Worm (Caenorhabditis elegans) whole organism, L4 larva: Measurements from ENCODE around the gene lrch-1.

Experiments
- F26F4.8 ChIP-seq: fragments of 200-800 bp; sonication (Bioruptor generic); conservative IDR thresholded peaks from 2 replicates; pipeline ENCODE4 v1.3.6; 2022; ENCODE audit warnings: missing genetic modification characterization, missing compliant biosample characterization
- F49E8.2 ChIP-seq: sonication (generic microtip); optimal IDR thresholded peaks from 2 replicates; lab custom pipeline; 2016; ENCODE audit warnings: missing compliant biosample characterization, mild to moderate bottlenecking, missing genetic modification characterization, borderline replicate concordance
- hmg-1.1 ChIP-seq: fragments of 200-800 bp; sonication (Bioruptor generic); IDR thresholded peaks from 2 replicates; pipeline ENCODE4 v1.3.6; 2022; ENCODE audit warnings: missing genetic modification reagents, missing genetic modification characterization, missing compliant biosample characterization
- jun-1 ChIP-seq: fragments of 150-350 bp; optimal IDR thresholded peaks from 2 replicates; lab custom pipeline; 2014; ENCODE audit warnings: missing biosample characterization, missing genetic modification reagents, missing genetic modification characterization
- nhr-10 ChIP-seq: fragments of 150-350 bp; optimal IDR thresholded peaks from 2 replicates; lab custom pipeline; 2014; ENCODE audit warnings: missing biosample characterization, missing genetic modification characterization
- nhr-28 ChIP-seq: fragments of 150-350 bp; optimal IDR thresholded peaks from 2 replicates; lab custom pipeline; 2014; ENCODE audit warnings: missing biosample characterization, missing genetic modification characterization
- set-16 ChIP-seq: fragments of 200-800 bp; sonication (Bioruptor generic); IDR thresholded peaks from 2 replicates; pipeline ENCODE4 v1.3.6; 2022; ENCODE audit warnings: missing genetic modification reagents, missing genetic modification characterization, missing compliant biosample characterization
- ztf-11 ChIP-seq: fragments of 150-350 bp; optimal IDR thresholded peaks from 2 replicates; lab custom pipeline; 2014; ENCODE audit warnings: missing biosample characterization, missing genetic modification characterization

DNA sequence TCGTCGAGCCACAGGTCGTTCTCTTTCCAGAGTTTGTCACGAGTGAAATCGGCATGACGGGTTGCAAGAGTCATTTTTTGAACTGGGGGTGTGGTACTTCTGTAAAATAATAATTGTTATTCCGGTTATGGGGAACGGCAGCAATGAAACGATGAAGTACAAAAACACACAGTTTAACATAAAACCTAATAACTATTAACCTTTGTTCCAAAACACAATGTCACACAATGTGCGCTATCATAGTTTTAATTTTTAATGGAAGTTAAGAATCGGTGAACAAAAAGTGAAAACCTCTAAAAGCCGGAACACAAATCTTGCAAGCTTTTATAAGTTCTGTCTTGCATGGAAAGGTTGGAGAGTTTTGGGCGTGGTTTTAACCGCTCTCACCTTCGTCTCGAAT lies 19.0 kb upstream of the lrch-1 start, which contains the start of gene hsp-43:
- TF ChIP-seq set-16 (GFP tag; lab: Robert Waterston, UW), result no peak
- TF ChIP-seq jun-1, result no peak
- no peak for TF ChIP-seq nhr-28 (tag; lab: Kevin White, UChicago)
- no peak for TF ChIP-seq F49E8.2 (tag; lab: Kevin White, UChicago)
- TF ChIP-seq F26F4.8 (GFP tag; lab: Robert Waterston, UW), result no peak
- no peak for TF ChIP-seq nhr-10 (tag; lab: Kevin White, UChicago)
- TF ChIP-seq ztf-11 (tag; lab: Kevin White, UChicago), result no peak
- TF ChIP-seq hmg-1.1, result no peak
